Fruit fly (Drosophila melanogaster) whole organism, embryonic: ENCODE measurements around the gene CG43880.
A peak's percentile ranks its signal among the peaks of the same experiment; 100 is the strongest.

Experiments
- Atf3 ChIP-seq: fragments of 200-800 bp; sonication (Bioruptor generic); optimal IDR thresholded peaks from 3 replicates; lab custom pipeline; 2016; ENCODE audit warnings: missing biosample characterization, missing genetic modification characterization
- CG10959 ChIP-seq: fragments of 200-800 bp; sonication (Bioruptor generic); IDR thresholded peaks from 2 replicates; pipeline ENCODE4 v1.3.6; 2022; ENCODE audit warnings: missing biosample characterization, missing genetic modification characterization
- CG12071 ChIP-seq: fragments of 200-800 bp; sonication (Bioruptor generic); optimal IDR thresholded peaks from 3 replicates; lab custom pipeline; 2018; ENCODE audit warnings: missing biosample characterization, mild to moderate bottlenecking, missing genetic modification characterization
- CG14965 ChIP-seq: fragments of 200-800 bp; sonication (Bioruptor generic); optimal IDR thresholded peaks from 2 replicates; lab custom pipeline; 2016; ENCODE audit warnings: missing biosample characterization, missing genetic modification characterization, borderline replicate concordance
- CG15696 ChIP-seq: fragments of 200-800 bp; sonication (Bioruptor generic); optimal IDR thresholded peaks from 2 replicates; lab custom pipeline; 2019; ENCODE audit warnings: missing biosample characterization, mild to moderate bottlenecking, missing genetic modification characterization, moderate library complexity
- CG16863 ChIP-seq: fragments of 200-800 bp; sonication (Bioruptor generic); optimal IDR thresholded peaks from 3 replicates; lab custom pipeline; 2016; ENCODE audit warnings: missing biosample characterization, missing genetic modification characterization
- CG17359 ChIP-seq: fragments of 200-800 bp; sonication (Bioruptor generic); optimal IDR thresholded peaks from 3 replicates; lab custom pipeline; 2018; ENCODE audit warnings: missing biosample characterization, mild to moderate bottlenecking, missing genetic modification characterization, moderate library complexity
- CG18599 ChIP-seq: fragments of 200-800 bp; sonication (Bioruptor generic); optimal IDR thresholded peaks from 3 replicates; lab custom pipeline; 2017; ENCODE audit warnings: missing biosample characterization, missing genetic modification characterization, mild to moderate bottlenecking, moderate library complexity, missing genetic modification reagents
- CG18619 ChIP-seq: fragments of 200-800 bp; sonication (Bioruptor generic); optimal IDR thresholded peaks from 3 replicates; lab custom pipeline; 2017; ENCODE audit warnings: missing biosample characterization, mild to moderate bottlenecking, missing genetic modification characterization
- CG2889 ChIP-seq: fragments of 200-800 bp; sonication (Bioruptor generic); IDR thresholded peaks from 3 replicates; pipeline ENCODE4 v1.3.6; 2022; ENCODE audit warnings: missing biosample characterization, missing genetic modification characterization
- CG30431 ChIP-seq: fragments of 200-800 bp; sonication (Bioruptor generic); optimal IDR thresholded peaks from 2 replicates; lab custom pipeline; 2017; ENCODE audit warnings: missing biosample characterization, missing genetic modification characterization
- CG31441 ChIP-seq: fragments of 200-800 bp; sonication (Bioruptor generic); IDR thresholded peaks from 2 replicates; pipeline ENCODE4 v1.3.6; 2022; ENCODE audit warnings: missing biosample characterization, missing genetic modification characterization
- CG4854 ChIP-seq: fragments of 200-800 bp; sonication (Bioruptor generic); optimal IDR thresholded peaks from 2 replicates; lab custom pipeline; 2016; ENCODE audit warnings: missing biosample characterization, missing genetic modification characterization, inconsistent platforms
- CG6254 ChIP-seq: fragments of 200-800 bp; sonication (Bioruptor generic); optimal IDR thresholded peaks from 3 replicates; lab custom pipeline; 2017; ENCODE audit warnings: mild to moderate bottlenecking, missing biosample characterization, missing genetic modification reagents, missing genetic modification characterization
- CG6689 ChIP-seq: fragments of 200-800 bp; sonication (Bioruptor generic); IDR thresholded peaks from 2 replicates; pipeline ENCODE4 v1.3.6; 2022; ENCODE audit warnings: missing biosample characterization, missing genetic modification characterization
- CG6791 ChIP-seq: fragments of 200-800 bp; sonication (Bioruptor generic); IDR thresholded peaks from 3 replicates; pipeline ENCODE4 v1.3.6; 2022; ENCODE audit warnings: missing biosample characterization, missing genetic modification characterization; ENCODE audit not compliant: partially characterized antibody
- CG6854 ChIP-seq: fragments of 200-800 bp; sonication (Bioruptor generic); optimal IDR thresholded peaks from 3 replicates; lab custom pipeline; 2017; ENCODE audit warnings: missing biosample characterization, mild to moderate bottlenecking, missing genetic modification characterization
- CG8765 ChIP-seq: fragments of 200-800 bp; sonication (Bioruptor generic); IDR thresholded peaks from 2 replicates; pipeline ENCODE4 v1.3.6; 2022; ENCODE audit warnings: missing biosample characterization, missing genetic modification characterization
- Fer3 ChIP-seq: fragments of 200-800 bp; sonication (Bioruptor generic); optimal IDR thresholded peaks from 2 replicates; lab custom pipeline; 2018; ENCODE audit warnings: missing biosample characterization, mild to moderate bottlenecking, missing genetic modification characterization, moderate library complexity
- Hmr ChIP-seq: fragments of 200-800 bp; sonication (Bioruptor generic); optimal IDR thresholded peaks from 3 replicates; lab custom pipeline; 2017; ENCODE audit warnings: mild to moderate bottlenecking, missing biosample characterization, missing genetic modification reagents, missing genetic modification characterization
- Hr39 ChIP-seq: fragments of >200 bp; optimal IDR thresholded peaks from 2 replicates; lab custom pipeline; 2017
- Mes4 ChIP-seq: fragments of 200-800 bp; sonication (Bioruptor generic); optimal IDR thresholded peaks from 2 replicates; lab custom pipeline; 2016; ENCODE audit warnings: missing biosample characterization, missing genetic modification characterization
- NC2α ChIP-seq: fragments of 200-800 bp; sonication (Bioruptor generic); optimal IDR thresholded peaks from 2 replicates; lab custom pipeline; 2016; ENCODE audit warnings: missing biosample characterization, missing genetic modification characterization
- NC2β ChIP-seq: fragments of 200-800 bp; sonication (Bioruptor generic); optimal IDR thresholded peaks from 2 replicates; lab custom pipeline; 2016; ENCODE audit warnings: missing biosample characterization, missing genetic modification characterization
- Oaz ChIP-seq: fragments of 200-800 bp; sonication (Bioruptor generic); IDR thresholded peaks from 2 replicates; pipeline ENCODE4 v1.3.6; 2022; ENCODE audit warnings: missing biosample characterization, missing genetic modification characterization
- Xrp1 ChIP-seq: fragments of 200-800 bp; sonication (Bioruptor generic); IDR thresholded peaks from 2 replicates; pipeline ENCODE4 v1.3.6; 2022; ENCODE audit warnings: missing biosample characterization, missing genetic modification characterization
- bsh ChIP-seq, 2 experiments: fragments of 200-800 bp; sonication (Bioruptor generic); optimal IDR thresholded peaks; 2 replicates each; lab custom pipeline; 2017 to 2018; ENCODE audit warnings: mild to moderate bottlenecking in 2 of 2, missing biosample characterization in 2 of 2, missing genetic modification characterization in 2 of 2, moderate library complexity in 1 of 2
- caup ChIP-seq: fragments of 200-800 bp; sonication (Bioruptor generic); optimal IDR thresholded peaks from 3 replicates; lab custom pipeline; 2017; ENCODE audit warnings: missing biosample characterization, mild to moderate bottlenecking, missing genetic modification characterization, moderate library complexity; ENCODE audit not compliant: severe bottlenecking
- cg ChIP-seq: fragments of 200-800 bp; sonication (Bioruptor generic); optimal IDR thresholded peaks from 3 replicates; lab custom pipeline; 2019; ENCODE audit warnings: missing biosample characterization, mild to moderate bottlenecking, missing genetic modification characterization, moderate library complexity
- chif ChIP-seq, 2 experiments: fragments of 200-800 bp; sonication (Bioruptor generic); optimal IDR thresholded peaks; 3 replicates each; lab custom pipeline; 2016; ENCODE audit warnings: missing biosample characterization in 2 of 2, missing genetic modification characterization in 2 of 2
- croc ChIP-seq: fragments of 200-800 bp; sonication (Bioruptor generic); conservative IDR thresholded peaks from 3 replicates; pipeline ENCODE4 v1.3.6; 2022; ENCODE audit warnings: missing biosample characterization, missing genetic modification characterization
- crp ChIP-seq, 2 experiments: fragments of 200-800 bp; sonication (Bioruptor generic); optimal IDR thresholded peaks; 2 replicates in 1 of 2; 3 replicates in 1 of 2; lab custom pipeline; 2017; ENCODE audit warnings: missing biosample characterization in 2 of 2, missing genetic modification characterization in 2 of 2, mild to moderate bottlenecking in 1 of 2, moderate library complexity in 1 of 2
- dimm ChIP-seq: fragments of 200-800 bp; sonication (Bioruptor generic); IDR thresholded peaks from 2 replicates; pipeline ENCODE4 v1.3.6; 2022; ENCODE audit warnings: missing biosample characterization, missing genetic modification characterization
- disco-r ChIP-seq: fragments of 200-800 bp; sonication (Bioruptor generic); optimal IDR thresholded peaks from 2 replicates; lab custom pipeline; 2016; ENCODE audit warnings: missing biosample characterization, missing genetic modification characterization
- ems ChIP-seq: fragments of 200-800 bp; sonication (Bioruptor generic); optimal IDR thresholded peaks from 3 replicates; lab custom pipeline; 2016; ENCODE audit warnings: missing biosample characterization, missing genetic modification characterization
- eyg ChIP-seq: fragments of 200-800 bp; sonication (Bioruptor generic); optimal IDR thresholded peaks from 3 replicates; lab custom pipeline; 2016; ENCODE audit warnings: missing biosample characterization, missing genetic modification characterization
- gsb-n ChIP-seq: fragments of 200-800 bp; sonication (Bioruptor generic); optimal IDR thresholded peaks from 3 replicates; lab custom pipeline; 2018; ENCODE audit warnings: missing biosample characterization, mild to moderate bottlenecking, missing genetic modification characterization
- inv ChIP-seq: fragments of 200-800 bp; sonication (Bioruptor generic); IDR thresholded peaks from 2 replicates; pipeline ENCODE4 v1.3.6; 2022; ENCODE audit warnings: missing biosample characterization, missing genetic modification characterization; ENCODE audit not compliant: partially characterized antibody
- klu ChIP-seq: fragments of 200-800 bp; sonication (Bioruptor generic); IDR thresholded peaks from 2 replicates; pipeline ENCODE4 v1.3.6; 2022; ENCODE audit warnings: missing biosample characterization, missing genetic modification characterization
- lola ChIP-seq, 3 experiments: fragments of >200 bp in 2 of 3; fragments of 200-800 bp in 1 of 3; sonication (Bioruptor generic) in 1 of 3; optimal IDR thresholded peaks; 2 replicates each; lab custom pipeline; 2017 to 2019; ENCODE audit warnings: missing biosample characterization in 3 of 3, missing genetic modification characterization in 3 of 3, mild to moderate bottlenecking in 1 of 3, moderate library complexity in 1 of 3
- mld ChIP-seq: fragments of 200-800 bp; sonication (Bioruptor generic); IDR thresholded peaks from 3 replicates; pipeline ENCODE4 v1.3.6; 2022; ENCODE audit warnings: missing biosample characterization, missing genetic modification characterization; ENCODE audit not compliant: partially characterized antibody
- nau ChIP-seq: fragments of 200-800 bp; sonication (Bioruptor generic); optimal IDR thresholded peaks from 3 replicates; lab custom pipeline; 2017; ENCODE audit warnings: missing biosample characterization, mild to moderate bottlenecking, missing genetic modification characterization, missing genetic modification reagents
- org-1 ChIP-seq: fragments of 200-800 bp; sonication (Bioruptor generic); optimal IDR thresholded peaks from 2 replicates; lab custom pipeline; 2017; ENCODE audit warnings: missing biosample characterization, missing genetic modification characterization
- row ChIP-seq: fragments of 200-800 bp; sonication (Bioruptor generic); IDR thresholded peaks from 3 replicates; pipeline ENCODE4 v1.3.6; 2022; ENCODE audit warnings: missing biosample characterization, missing genetic modification characterization
- salm ChIP-seq: fragments of 200-800 bp; sonication (Bioruptor generic); optimal IDR thresholded peaks from 2 replicates; lab custom pipeline; 2018; ENCODE audit warnings: missing biosample characterization, mild to moderate bottlenecking, missing genetic modification characterization
- slp2 ChIP-seq: fragments of 200-800 bp; sonication (Bioruptor generic); optimal IDR thresholded peaks from 2 replicates; lab custom pipeline; 2016; ENCODE audit warnings: missing biosample characterization, missing genetic modification characterization
- tll ChIP-seq, 2 experiments: fragments of 200-800 bp in 1 of 2; fragments of >200 bp in 1 of 2; sonication (Bioruptor generic) in 1 of 2; optimal IDR thresholded peaks; 2 replicates each; lab custom pipeline; 2017 to 2019; ENCODE audit warnings: missing biosample characterization in 2 of 2, missing genetic modification characterization in 2 of 2, mild to moderate bottlenecking in 1 of 2, moderate library complexity in 1 of 2
- ttk ChIP-seq: fragments of 200-800 bp; sonication (Bioruptor generic); IDR thresholded peaks from 2 replicates; pipeline ENCODE4 v2.1.2; 2022; ENCODE audit warnings: missing biosample characterization, missing genetic modification characterization
- twi ChIP-seq: fragments of 200-800 bp; optimal IDR thresholded peaks from 2 replicates; lab custom pipeline; 2019; ENCODE audit warnings: missing biosample characterization, mild to moderate bottlenecking, missing genetic modification characterization, moderate library complexity
- usp ChIP-seq: fragments of >200 bp; optimal IDR thresholded peaks from 2 replicates; lab custom pipeline; 2017; ENCODE audit warnings: missing biosample characterization, missing genetic modification characterization

CG43880 gene

DNA sequence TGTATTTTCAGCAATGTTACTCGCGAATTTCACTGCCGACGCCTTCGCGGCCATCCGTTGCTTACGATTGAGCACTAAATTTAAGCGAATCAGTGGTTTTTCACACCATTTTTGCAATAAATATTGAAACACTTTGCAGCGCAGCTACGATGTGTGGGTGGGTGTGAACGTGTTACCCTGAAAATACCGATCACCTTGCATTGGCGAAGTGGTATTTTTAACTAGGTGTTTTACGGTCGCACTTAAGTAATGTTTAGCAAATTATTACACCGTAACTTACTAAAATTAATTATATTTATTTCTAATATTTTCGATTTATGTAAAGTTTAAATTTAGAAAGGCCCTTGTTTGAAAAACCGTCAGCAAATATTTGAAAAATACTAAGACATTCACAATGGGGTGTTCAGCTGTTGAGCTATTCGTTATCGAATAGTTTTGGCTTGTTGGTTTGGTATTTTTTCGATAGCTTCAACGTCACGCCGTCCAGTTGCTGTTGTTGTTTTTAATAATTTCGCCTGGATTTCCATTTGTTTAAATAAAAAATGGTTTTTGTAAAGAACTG is 10.1 kb downstream of the CG43880 start, which contains the start of the genes syd and Srp9 (continued):
- TF ChIP-seq CG2889 (no peak), gsb-n (tag; lab: Kevin White, UChicago) (no peak), CG18619 (GFP tag; lab: Kevin White, UChicago) (no peak), cg (GFP tag; lab: Kevin White, UChicago) (peak; percentile 57), eyg (GFP tag; lab: Kevin White, UChicago) (no peak), CG6254 (peak; percentile 33), nau (GFP tag; lab: Kevin White, UChicago) (no peak), CG30431 (GFP tag; lab: Kevin White, UChicago) (no peak), twi (no peak), chif (GFP tag; optimal IDR thresholded peaks at IDR 0.05; lab: Kevin White, UChicago) (no peak), inv (GFP tag; lab: Robert Waterston, UW) (no peak), Xrp1 (GFP tag; lab: Robert Waterston, UW) (no peak), Mes4 (GFP tag; lab: Kevin White, UChicago) (no peak), CG6689 (GFP tag; lab: Robert Waterston, UW) (no peak), lola (GFP tag; optimal IDR thresholded peaks at IDR 0.05; lab: Kevin White, UChicago) (no peak), CG15696 (tag; lab: Kevin White, UChicago) (no peak), row (GFP tag; lab: Robert Waterston, UW) (peak; percentile 12; the same call in 1 of the 3 replicates), CG4854 (GFP tag; lab: Kevin White, UChicago) (no peak), CG18599 (GFP tag; lab: Kevin White, UChicago) (no peak), ems (GFP tag; lab: Kevin White, UChicago) (no peak), NC2β (GFP tag; lab: Kevin White, UChicago) (no peak), CG10959 (no peak), CG6854 (GFP tag; lab: Kevin White, UChicago) (no peak), mld (GFP tag; lab: Robert Waterston, UW) (no peak), usp (GFP tag; lab: Kevin White, UChicago) (no peak), crp (GFP tag; optimal IDR thresholded peaks at IDR 0.05; lab: Kevin White, UChicago) (peak; percentile 16 to 84), disco-r (GFP tag; lab: Kevin White, UChicago) (no peak), CG12071 (GFP tag; lab: Kevin White, UChicago) (no peak), salm (tag; lab: Kevin White, UChicago) (no peak), Oaz (no peak), croc (GFP tag; lab: Robert Waterston, UW) (no peak), CG17359 (tag; lab: Kevin White, UChicago) (no peak), Atf3 (GFP tag; lab: Kevin White, UChicago) (no peak), CG6791 (GFP tag; lab: Robert Waterston, UW) (no peak), slp2 (GFP tag; lab: Kevin White, UChicago) (no peak), org-1 (GFP tag; lab: Kevin White, UChicago) (no peak), NC2α (no peak), caup (GFP tag; lab: Kevin White, UChicago) (no peak), CG31441 (GFP tag; lab: Robert Waterston, UW) (no peak), Hmr (GFP tag; lab: Kevin White, UChicago) (peak; percentile 31), dimm (GFP tag; lab: Robert Waterston, UW) (no peak), Fer3 (no peak), Hr39 (lab: Kevin White, UChicago) (no peak), CG8765 (GFP tag; lab: Robert Waterston, UW) (no peak), klu (GFP tag; lab: Robert Waterston, UW) (peak; percentile 49; the same call in 1 of the 2 replicates), CG16863 (GFP tag; lab: Kevin White, UChicago) (no peak), ttk (GFP tag; lab: Robert Waterston, UW) (no peak), tll (GFP tag; optimal IDR thresholded peaks at IDR 0.05; lab: Kevin White, UChicago) (no peak), bsh (GFP tag; optimal IDR thresholded peaks at IDR 0.05; lab: Kevin White, UChicago) (no peak), CG14965 (GFP tag; lab: Kevin White, UChicago) (no peak)
